Fruit fly (Drosophila melanogaster) whole organism, embryonic: ENCODE measurements around the gene CG33282.

Experiments
- ATbp ChIP-seq: fragments of 200-800 bp; sonication (Bioruptor generic); optimal IDR thresholded peaks from 2 replicates; lab custom pipeline; 2017; ENCODE audit warnings: missing biosample characterization, mild to moderate bottlenecking, missing genetic modification characterization, missing genetic modification reagents
- Awh ChIP-seq: fragments of 200-800 bp; sonication (Bioruptor generic); IDR thresholded peaks from 2 replicates; pipeline ENCODE4, ENCODE4 v1.3.6; 2022; ENCODE audit warnings: missing biosample characterization, missing genetic modification characterization
- CG10209 ChIP-seq: fragments of 200-800 bp; sonication (Bioruptor generic); optimal IDR thresholded peaks from 3 replicates; lab custom pipeline; 2017; ENCODE audit warnings: missing biosample characterization, mild to moderate bottlenecking, missing genetic modification characterization, missing genetic modification reagents
- CG10267 ChIP-seq: fragments of 200-800 bp; sonication (Bioruptor generic); optimal IDR thresholded peaks from 2 replicates; lab custom pipeline; 2018; ENCODE audit warnings: missing biosample characterization, mild to moderate bottlenecking, missing genetic modification characterization, moderate library complexity
- CG10462 ChIP-seq: fragments of 200-800 bp; sonication (Bioruptor generic); optimal IDR thresholded peaks from 2 replicates; lab custom pipeline; 2016; ENCODE audit warnings: missing biosample characterization, missing genetic modification characterization
- CG11398 ChIP-seq: fragments of 200-800 bp; sonication (Bioruptor generic); optimal IDR thresholded peaks from 2 replicates; lab custom pipeline; 2016; ENCODE audit warnings: missing biosample characterization, missing genetic modification characterization
- CG12219 ChIP-seq: fragments of 200-800 bp; sonication (Bioruptor generic); optimal IDR thresholded peaks from 3 replicates; lab custom pipeline; 2018; ENCODE audit warnings: missing biosample characterization, mild to moderate bottlenecking, missing genetic modification characterization
- CG12744 ChIP-seq: fragments of 200-800 bp; sonication (Bioruptor generic); optimal IDR thresholded peaks from 2 replicates; lab custom pipeline; 2016; ENCODE audit warnings: missing biosample characterization, missing genetic modification characterization
- CG13123 ChIP-seq: fragments of 200-800 bp; sonication (Bioruptor generic); optimal IDR thresholded peaks from 2 replicates; lab custom pipeline; 2016; ENCODE audit warnings: missing biosample characterization, missing genetic modification characterization
- CG15073 ChIP-seq: fragments of 200-800 bp; sonication (Bioruptor generic); optimal IDR thresholded peaks from 2 replicates; lab custom pipeline; 2016; ENCODE audit warnings: missing biosample characterization, missing genetic modification characterization
- CG18619 ChIP-seq: fragments of 200-800 bp; sonication (Bioruptor generic); optimal IDR thresholded peaks from 3 replicates; lab custom pipeline; 2017; ENCODE audit warnings: missing biosample characterization, mild to moderate bottlenecking, missing genetic modification characterization
- CG2202 ChIP-seq: fragments of 200-800 bp; sonication (Bioruptor generic); optimal IDR thresholded peaks from 2 replicates; lab custom pipeline; 2018; ENCODE audit warnings: missing biosample characterization, mild to moderate bottlenecking, missing genetic modification characterization
- CG31224 ChIP-seq: fragments of 200-800 bp; sonication (Bioruptor generic); IDR thresholded peaks from 2 replicates; pipeline ENCODE4 v1.3.6; 2022; ENCODE audit warnings: missing biosample characterization, missing genetic modification characterization
- CG33213 ChIP-seq: fragments of 200-800 bp; sonication (Bioruptor generic); optimal IDR thresholded peaks from 3 replicates; lab custom pipeline; 2016; ENCODE audit warnings: missing biosample characterization, missing genetic modification characterization
- CG3726 ChIP-seq: fragments of 200-800 bp; sonication (Bioruptor generic); IDR thresholded peaks from 3 replicates; pipeline ENCODE4, ENCODE4 v1.3.6; 2022; ENCODE audit warnings: missing biosample characterization, missing genetic modification characterization
- CG6683 ChIP-seq: fragments of 200-800 bp; sonication (Bioruptor generic); optimal IDR thresholded peaks from 2 replicates; lab custom pipeline; 2017; ENCODE audit warnings: missing biosample characterization, mild to moderate bottlenecking, missing genetic modification characterization, missing genetic modification reagents
- CG6765 ChIP-seq: fragments of 200-800 bp; sonication (Bioruptor generic); optimal IDR thresholded peaks from 3 replicates; lab custom pipeline; 2017; ENCODE audit warnings: missing biosample characterization, mild to moderate bottlenecking, missing genetic modification characterization
- CG6813 ChIP-seq: fragments of 200-800 bp; sonication (Bioruptor generic); optimal IDR thresholded peaks from 2 replicates; lab custom pipeline; 2017; ENCODE audit warnings: missing biosample characterization, missing genetic modification characterization, mild to moderate bottlenecking, moderate library complexity, missing genetic modification reagents
- Chrac-16 ChIP-seq: fragments of 200-800 bp; sonication (Bioruptor generic); optimal IDR thresholded peaks from 3 replicates; lab custom pipeline; 2016; ENCODE audit warnings: missing biosample characterization, missing genetic modification characterization
- Dip3 ChIP-seq: fragments of 200-800 bp; sonication (Bioruptor generic); optimal IDR thresholded peaks from 3 replicates; lab custom pipeline; 2016; ENCODE audit warnings: missing biosample characterization, missing genetic modification characterization
- Dref ChIP-seq: fragments of 200-800 bp; sonication (Bioruptor generic); IDR thresholded peaks from 2 replicates; pipeline ENCODE4 v1.3.6; 2022; ENCODE audit warnings: missing biosample characterization, missing genetic modification characterization
- HHEX ChIP-seq: fragments of 200-800 bp; sonication (Bioruptor generic); optimal IDR thresholded peaks from 3 replicates; lab custom pipeline; 2017; ENCODE audit warnings: missing biosample characterization, mild to moderate bottlenecking, missing genetic modification characterization, missing genetic modification reagents
- HLH3B ChIP-seq: fragments of 200-800 bp; sonication (Bioruptor generic); IDR thresholded peaks from 2 replicates; pipeline ENCODE4 v1.3.6; 2022; ENCODE audit warnings: missing biosample characterization, missing genetic modification characterization
- HLH54F ChIP-seq: fragments of 200-800 bp; sonication (Bioruptor generic); optimal IDR thresholded peaks from 3 replicates; lab custom pipeline; 2016; ENCODE audit warnings: missing biosample characterization, missing genetic modification characterization
- HmgD ChIP-seq: fragments of 200-800 bp; sonication (Bioruptor generic); optimal IDR thresholded peaks from 3 replicates; lab custom pipeline; 2016; ENCODE audit warnings: missing biosample characterization, missing genetic modification characterization
- Hr39 ChIP-seq: fragments of >200 bp; optimal IDR thresholded peaks from 2 replicates; lab custom pipeline; 2017
- Lhr ChIP-seq: fragments of 200-800 bp; sonication (Bioruptor generic); optimal IDR thresholded peaks from 3 replicates; lab custom pipeline; 2017; ENCODE audit warnings: mild to moderate bottlenecking, missing biosample characterization, missing genetic modification reagents, missing genetic modification characterization
- Optix ChIP-seq: fragments of 200-800 bp; sonication (Bioruptor generic); IDR thresholded peaks from 3 replicates; pipeline ENCODE4 v1.3.6; 2022; ENCODE audit warnings: missing biosample characterization, missing genetic modification characterization
- Spps ChIP-seq: fragments of 200-800 bp; sonication (Bioruptor generic); optimal IDR thresholded peaks from 2 replicates; lab custom pipeline; 2018; ENCODE audit warnings: missing biosample characterization, mild to moderate bottlenecking, missing genetic modification characterization
- ap ChIP-seq: fragments of 200-800 bp; sonication (Bioruptor generic); IDR thresholded peaks from 2 replicates; pipeline ENCODE4 v1.3.6; 2022; ENCODE audit warnings: missing biosample characterization, missing genetic modification characterization
- bab2 ChIP-seq: fragments of 200-800 bp; sonication (Bioruptor generic); optimal IDR thresholded peaks from 2 replicates; lab custom pipeline; 2016; ENCODE audit warnings: missing biosample characterization, missing genetic modification characterization
- br ChIP-seq: fragments of >200 bp; optimal IDR thresholded peaks from 2 replicates; lab custom pipeline; 2017
- ci ChIP-seq: fragments of 200-800 bp; sonication (Bioruptor generic); IDR thresholded peaks from 3 replicates; pipeline ENCODE4 v1.3.6; 2022; ENCODE audit warnings: missing biosample characterization, missing genetic modification characterization
- cwo ChIP-seq: fragments of 200-800 bp; sonication (Bioruptor generic); optimal IDR thresholded peaks from 3 replicates; lab custom pipeline; 2017; ENCODE audit warnings: missing biosample characterization, missing genetic modification characterization, mild to moderate bottlenecking, moderate library complexity, missing genetic modification reagents
- ewg ChIP-seq: fragments of 200-800 bp; sonication (Bioruptor generic); optimal IDR thresholded peaks from 3 replicates; lab custom pipeline; 2017; ENCODE audit warnings: mild to moderate bottlenecking, missing biosample characterization, missing genetic modification reagents, missing genetic modification characterization
- eyg ChIP-seq: fragments of 200-800 bp; sonication (Bioruptor generic); optimal IDR thresholded peaks from 3 replicates; lab custom pipeline; 2016; ENCODE audit warnings: missing biosample characterization, missing genetic modification characterization
- fd102C ChIP-seq: fragments of 200-800 bp; sonication (Bioruptor generic); optimal IDR thresholded peaks from 2 replicates; lab custom pipeline; 2018; ENCODE audit warnings: missing biosample characterization, mild to moderate bottlenecking, missing genetic modification characterization, moderate library complexity
- kah ChIP-seq: fragments of 200-800 bp; sonication (Bioruptor generic); optimal IDR thresholded peaks from 2 replicates; lab custom pipeline; 2018; ENCODE audit warnings: missing biosample characterization, mild to moderate bottlenecking, missing genetic modification characterization
- kni ChIP-seq: fragments of 200-800 bp; sonication (Bioruptor generic); optimal IDR thresholded peaks from 3 replicates; lab custom pipeline; 2017; ENCODE audit warnings: mild to moderate bottlenecking, missing biosample characterization, missing genetic modification reagents, missing genetic modification characterization
- lilli ChIP-seq: fragments of 200-800 bp; sonication (Bioruptor generic); optimal IDR thresholded peaks from 3 replicates; lab custom pipeline; 2016; ENCODE audit warnings: missing biosample characterization, missing genetic modification characterization
- lov ChIP-seq, 2 experiments: fragments of 200-800 bp in 1 of 2; fragments of >200 bp in 1 of 2; sonication (Bioruptor generic) in 1 of 2; IDR thresholded peaks in 1 of 2; optimal IDR thresholded peaks in 1 of 2; 2 replicates in 1 of 2; 3 replicates in 1 of 2; pipeline versions ENCODE4 v1.3.6 to Lab custom; 2017 to 2022; ENCODE audit warnings: missing biosample characterization in 1 of 2, missing genetic modification characterization in 1 of 2
- mirr ChIP-seq: fragments of 200-800 bp; sonication (Bioruptor generic); optimal IDR thresholded peaks from 3 replicates; lab custom pipeline; 2018; ENCODE audit warnings: missing biosample characterization, mild to moderate bottlenecking, missing genetic modification characterization
- sc ChIP-seq, 3 experiments: fragments of >200 bp in 2 of 3; fragments of 200-800 bp in 1 of 3; sonication (Bioruptor generic) in 1 of 3; optimal IDR thresholded peaks; 2 replicates in 2 of 3; 3 replicates in 1 of 3; lab custom pipeline; 2017; ENCODE audit warnings: mild to moderate bottlenecking in 1 of 3, missing biosample characterization in 1 of 3, missing genetic modification characterization in 1 of 3, missing genetic modification reagents in 1 of 3
- slp2 ChIP-seq: fragments of 200-800 bp; sonication (Bioruptor generic); optimal IDR thresholded peaks from 2 replicates; lab custom pipeline; 2016; ENCODE audit warnings: missing biosample characterization, missing genetic modification characterization
- tna ChIP-seq: fragments of 200-800 bp; sonication (Bioruptor generic); IDR thresholded peaks from 2 replicates; pipeline ENCODE4 v1.3.6; 2022; ENCODE audit warnings: missing biosample characterization, missing genetic modification characterization; ENCODE audit not compliant: partially characterized antibody
- vvl ChIP-seq: fragments of 200-800 bp; sonication (Bioruptor generic); IDR thresholded peaks from 2 replicates; pipeline ENCODE4 v1.3.6; 2022; ENCODE audit warnings: missing biosample characterization, missing genetic modification characterization
- wor ChIP-seq: fragments of 200-800 bp; sonication (Bioruptor generic); IDR thresholded peaks from 2 replicates; pipeline ENCODE4 v1.3.6; 2022; ENCODE audit warnings: missing biosample characterization, missing genetic modification characterization
- zen ChIP-seq: fragments of 200-800 bp; sonication (Bioruptor generic); optimal IDR thresholded peaks from 3 replicates; lab custom pipeline; 2018; ENCODE audit warnings: missing biosample characterization, mild to moderate bottlenecking, missing genetic modification characterization, moderate library complexity
- zen2 ChIP-seq: fragments of 200-800 bp; sonication (Bioruptor generic); IDR thresholded peaks from 3 replicates; pipeline ENCODE4 v1.3.6; 2022; ENCODE audit warnings: missing biosample characterization, missing genetic modification characterization; ENCODE audit not compliant: partially characterized antibody

CG33282 gene

dm6 chr2L:3348146-3348747, 20.5 kb downstream of the CG33282 start (continued):
- TF ChIP-seq zen2, result no peak
- TF ChIP-seq CG33213 (GFP tag; lab: Kevin White, UChicago), result peak; percentile 52
- TF ChIP-seq slp2 (GFP tag; lab: Kevin White, UChicago), result peak; percentile 83
- TF ChIP-seq CG15073 (GFP tag; lab: Kevin White, UChicago), result no peak
- peak; percentile 24 for TF ChIP-seq CG6683
- peak; percentile 33 for TF ChIP-seq CG18619 (GFP tag; lab: Kevin White, UChicago)
- TF ChIP-seq lov (optimal IDR thresholded peaks at IDR 0.05; lab: Kevin White, UChicago), result no peak
- peak; percentile 94 for TF ChIP-seq lov (GFP tag; IDR thresholded peaks at IDR 0.05; lab: Robert Waterston, UW)
- peak; percentile 85 for TF ChIP-seq Optix
- TF ChIP-seq CG11398, result peak; percentile 2
- peak; percentile 48 for TF ChIP-seq zen (tag; lab: Kevin White, UChicago)
- TF ChIP-seq br (lab: Kevin White, UChicago), result no peak
- peak; percentile 32 for TF ChIP-seq lilli (GFP tag; lab: Kevin White, UChicago)
- peak; percentile 68 for TF ChIP-seq Chrac-16
- TF ChIP-seq eyg (GFP tag; lab: Kevin White, UChicago), result peak; percentile 58
- no peak for TF ChIP-seq sc (optimal IDR thresholded peaks at IDR 0.05; lab: Kevin White, UChicago)
- TF ChIP-seq sc (GFP tag; optimal IDR thresholded peaks at IDR 0.05; lab: Kevin White, UChicago), result peak; percentile 82
- TF ChIP-seq kni (GFP tag; lab: Kevin White, UChicago), result no peak
- peak; percentile 72 for TF ChIP-seq Spps (tag; lab: Kevin White, UChicago)
- peak; percentile 6 for TF ChIP-seq Dip3 (GFP tag; lab: Kevin White, UChicago)
- TF ChIP-seq CG12219 (GFP tag; lab: Kevin White, UChicago), result peak; percentile 73
- TF ChIP-seq Hr39 (lab: Kevin White, UChicago), result no peak
- peak; percentile 53 for TF ChIP-seq Lhr (GFP tag; lab: Kevin White, UChicago)
- peak; percentile 92 for TF ChIP-seq ATbp (GFP tag; lab: Kevin White, UChicago)
- peak; percentile 91 for TF ChIP-seq CG3726 (GFP tag; lab: Robert Waterston, UW)
- TF ChIP-seq HmgD, result no peak
- TF ChIP-seq bab2 (GFP tag; lab: Kevin White, UChicago), result peak; percentile 53
- TF ChIP-seq vvl (GFP tag; lab: Robert Waterston, UW), result peak; percentile 97
- peak; percentile 46 for TF ChIP-seq CG10462 (GFP tag; lab: Kevin White, UChicago)
- peak; percentile 56 for TF ChIP-seq cwo (GFP tag; lab: Kevin White, UChicago)
- peak; percentile 97 for TF ChIP-seq ci
- peak; percentile 61 for TF ChIP-seq HHEX (GFP tag; lab: Kevin White, UChicago)
- peak; percentile 72 for TF ChIP-seq kah (GFP tag; lab: Kevin White, UChicago)
- TF ChIP-seq ap (GFP tag; lab: Robert Waterston, UW), result peak; percentile 86
- peak; percentile 18 for TF ChIP-seq HLH54F (GFP tag; lab: Kevin White, UChicago)
- TF ChIP-seq CG6765, result no peak
- TF ChIP-seq CG13123, result no peak
- peak; percentile 84 for TF ChIP-seq wor (GFP tag; lab: Robert Waterston, UW)
- TF ChIP-seq CG12744, result no peak
- peak; percentile 93 for TF ChIP-seq HLH3B
- peak; percentile 76 for TF ChIP-seq CG10209 (GFP tag; lab: Kevin White, UChicago)
- TF ChIP-seq ewg (GFP tag; lab: Kevin White, UChicago), result peak; percentile 84
- TF ChIP-seq tna, result no peak
- TF ChIP-seq CG10267 (tag; lab: Kevin White, UChicago), result peak; percentile 76
- peak; percentile 60 for TF ChIP-seq CG6813
- TF ChIP-seq mirr (GFP tag; lab: Kevin White, UChicago), result no peak
- peak; percentile 57 for TF ChIP-seq CG2202 (tag; lab: Kevin White, UChicago)
- 0 out of 2 replicates have a peak, but pooled peaks have one; percentile 13 for TF ChIP-seq CG31224
- TF ChIP-seq Dref (GFP tag; lab: Robert Waterston, UW), result no peak
- TF ChIP-seq fd102C (GFP tag; lab: Kevin White, UChicago), result no peak
- peak; percentile 97 for TF ChIP-seq Awh (GFP tag; lab: Robert Waterston, UW)
